Worm (Caenorhabditis elegans) whole organism, mixed stage, embryonic: Measurements from ENCODE around the gene Y110A2AL.10.

Experiments used
- blmp-1 ChIP-seq: fragments of 150-350 bp; optimal IDR thresholded peaks from 2 replicates; lab custom pipeline; 2014; ENCODE audit warnings: missing biosample characterization, missing genetic modification characterization
- elt-3 ChIP-seq: fragments of 150-350 bp; optimal IDR thresholded peaks from 2 replicates; lab custom pipeline; 2014; ENCODE audit warnings: missing biosample characterization, missing genetic modification characterization
- lin-13 ChIP-seq: fragments of 150-350 bp; optimal IDR thresholded peaks from 2 replicates; lab custom pipeline; 2014; ENCODE audit warnings: missing biosample characterization, missing genetic modification characterization
- mep-1 ChIP-seq: fragments of 150-350 bp; optimal IDR thresholded peaks from 2 replicates; lab custom pipeline; 2017; ENCODE audit warnings: missing biosample characterization, missing genetic modification reagents, missing genetic modification characterization, inconsistent platforms
- nhr-12 ChIP-seq: fragments of 150-350 bp; optimal IDR thresholded peaks from 2 replicates; lab custom pipeline; 2014; ENCODE audit warnings: missing biosample characterization, missing genetic modification characterization
- nhr-2 ChIP-seq: fragments of 150-350 bp; optimal IDR thresholded peaks from 2 replicates; lab custom pipeline; 2014; ENCODE audit warnings: missing biosample characterization, missing genetic modification characterization
- nhr-28 ChIP-seq: fragments of 150-350 bp; optimal IDR thresholded peaks from 2 replicates; lab custom pipeline; 2014; ENCODE audit warnings: missing biosample characterization, missing genetic modification characterization
- nhr-76 ChIP-seq: sonication (generic microtip); optimal IDR thresholded peaks from 2 replicates; lab custom pipeline; 2017; ENCODE audit warnings: missing biosample characterization, missing genetic modification characterization
- pha-4 ChIP-seq: fragments of 150-350 bp; optimal IDR thresholded peaks from 2 replicates; lab custom pipeline; 2018; ENCODE audit warnings: missing biosample characterization, missing genetic modification reagents, missing genetic modification characterization
- snpc-4 ChIP-seq: fragments of 150-350 bp; optimal IDR thresholded peaks from 2 replicates; lab custom pipeline; 2014; ENCODE audit warnings: missing biosample characterization, missing genetic modification characterization
- sptf-1 ChIP-seq: sonication (generic microtip); optimal IDR thresholded peaks from 2 replicates; lab custom pipeline; 2017; ENCODE audit warnings: mild to moderate bottlenecking, missing genetic modification characterization, moderate library complexity, missing compliant biosample characterization
- unc-39 ChIP-seq: fragments of 150-350 bp; optimal IDR thresholded peaks from 2 replicates; lab custom pipeline; 2014; ENCODE audit warnings: missing biosample characterization, missing genetic modification characterization
- unc-62 ChIP-seq: fragments of 150-350 bp; optimal IDR thresholded peaks from 2 replicates; lab custom pipeline; 2014; ENCODE audit warnings: missing biosample characterization, missing genetic modification reagents, missing genetic modification characterization
- ztf-11 ChIP-seq: fragments of 150-350 bp; optimal IDR thresholded peaks from 2 replicates; lab custom pipeline; 2014; ENCODE audit warnings: missing biosample characterization, missing genetic modification characterization

ce11 chrII:2857559-2857958 lies 14.2 kb downstream of the Y110A2AL.10 start:
- TF ChIP-seq snpc-4 (tag; lab: Kevin White, UChicago) (no peak), unc-62 (GFP tag; lab: Kevin White, UChicago) (no peak), blmp-1 (no peak), sptf-1 (tag; lab: Kevin White, UChicago) (no peak), pha-4 (tag; lab: Kevin White, UChicago) (no peak), mep-1 (no peak), nhr-76 (tag; lab: Kevin White, UChicago) (no peak), elt-3 (tag; lab: Kevin White, UChicago) (no peak), ztf-11 (tag; lab: Kevin White, UChicago) (no peak), nhr-12 (tag; lab: Kevin White, UChicago) (no peak), unc-39 (no peak), lin-13 (no peak), nhr-2 (tag; lab: Kevin White, UChicago) (no peak), nhr-28 (tag; lab: Kevin White, UChicago) (no peak)
